Fruit fly (Drosophila melanogaster): ENCODE measurements around the gene nsl1.

dm6 chr3R:15806341-15806740 is 12.8 kb downstream of the nsl1 start:
- no peak for TF ChIP-seq wdn (GFP tag; IDR thresholded peaks at IDR 0.05)
- TF ChIP-seq vfl (GFP tag; optimal IDR thresholded peaks at IDR 0.05), result no peak
- no peak for TF ChIP-seq C15 (GFP tag; IDR thresholded peaks at IDR 0.05)
- no peak for TF ChIP-seq sisA (GFP tag; IDR thresholded peaks at IDR 0.05)
